Worm (Caenorhabditis elegans): ENCODE results near the gene T05A1.5.

ce11 chrIV:9534342-9534741 is 11.7 kb upstream of the T05A1.5 start:
- TF ChIP-seq dao-5 (tag; optimal IDR thresholded peaks at IDR 0.05) (no peak), him-1 (tag; optimal IDR thresholded peaks at IDR 0.05) (no peak), W03F9.2 (tag; optimal IDR thresholded peaks at IDR 0.05) (no peak)
